Fruit fly (Drosophila melanogaster): Measurements from ENCODE around the gene CG32085.

DNA sequence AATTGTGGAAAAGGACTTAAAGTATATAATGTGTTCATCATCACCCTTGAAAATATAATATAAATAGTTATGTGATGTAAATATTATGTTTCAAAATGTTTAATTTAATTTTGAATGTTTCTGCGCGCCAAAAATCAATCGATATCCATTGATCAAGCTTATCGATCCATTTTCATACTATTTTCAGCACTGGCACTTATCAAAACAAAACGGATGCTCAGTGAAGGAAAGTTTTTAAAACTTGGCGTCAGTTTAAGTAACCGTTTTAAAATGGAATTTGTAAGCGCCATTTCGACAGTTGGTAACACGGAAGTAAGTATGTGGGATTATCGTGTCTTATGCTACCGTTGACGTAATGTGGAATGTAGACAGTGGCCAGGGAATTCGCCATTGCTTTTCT lies 48.0 kb upstream of the CG32085 start, which contains the start of gene sunn:
- TF ChIP-seq CTCF (optimal IDR thresholded peaks at IDR 0.05) (no peak), CG8478 (optimal IDR thresholded peaks at IDR 0.05) (no peak)
